Fruit fly (Drosophila melanogaster): ENCODE data around the gene CG43861.

DNA sequence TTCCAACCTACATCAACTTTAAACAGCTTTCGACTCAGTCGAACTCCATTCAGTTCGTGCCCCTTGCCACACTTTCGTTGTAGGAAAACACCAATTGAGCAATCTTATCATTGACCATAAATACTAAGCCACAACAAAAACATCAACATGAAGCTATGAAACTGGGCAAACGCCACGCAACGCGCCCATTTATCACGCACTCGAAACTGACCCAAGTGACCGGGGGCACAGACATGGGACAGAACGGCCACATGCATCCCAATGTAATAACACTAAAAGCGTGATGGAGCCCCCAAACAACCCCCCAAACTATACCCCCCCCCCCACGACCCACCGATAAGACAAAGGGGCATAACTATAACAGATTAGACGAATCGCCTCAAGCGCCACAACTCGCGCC lies 84.6 kb downstream of the CG43861 start:
- TF ChIP-seq Crg-1 (GFP tag; optimal IDR thresholded peaks at IDR 0.05), result no peak
- TF ChIP-seq ovo (GFP tag; optimal IDR thresholded peaks at IDR 0.05), result no peak
- TF ChIP-seq CG12768 (GFP tag; optimal IDR thresholded peaks at IDR 0.05), result no peak
- TF ChIP-seq Hr96 (GFP tag; optimal IDR thresholded peaks at IDR 0.05), result no peak
- no peak for TF ChIP-seq Mnt (GFP tag; optimal IDR thresholded peaks at IDR 0.05)
- TF ChIP-seq CG5204 (GFP tag; optimal IDR thresholded peaks at IDR 0.05), result no peak
- TF ChIP-seq CG11617 (GFP tag; optimal IDR thresholded peaks at IDR 0.05), result no peak

Data from whole organism, adult.